Fruit fly (Drosophila melanogaster) whole organism, embryonic: ENCODE data around the gene CG8673.

Source experiments
- Ada2b ChIP-seq: fragments of 200-800 bp; sonication (Bioruptor generic); IDR thresholded peaks from 2 replicates; pipeline ENCODE4 v1.3.6; 2022; ENCODE audit warnings: missing biosample characterization, missing genetic modification characterization
- Asciz ChIP-seq: fragments of 200-800 bp; sonication (Bioruptor generic); optimal IDR thresholded peaks from 2 replicates; lab custom pipeline; 2017; ENCODE audit warnings: missing biosample characterization, mild to moderate bottlenecking, missing genetic modification characterization, missing genetic modification reagents
- CG10267 ChIP-seq: fragments of 200-800 bp; sonication (Bioruptor generic); optimal IDR thresholded peaks from 2 replicates; lab custom pipeline; 2018; ENCODE audit warnings: missing biosample characterization, mild to moderate bottlenecking, missing genetic modification characterization, moderate library complexity
- CG10431 ChIP-seq: fragments of 200-800 bp; sonication (Bioruptor generic); optimal IDR thresholded peaks from 3 replicates; lab custom pipeline; 2018; ENCODE audit warnings: missing biosample characterization, mild to moderate bottlenecking, missing genetic modification characterization
- CG10979 ChIP-seq: fragments of 200-800 bp; sonication (Bioruptor generic); optimal IDR thresholded peaks from 2 replicates; lab custom pipeline; 2018; ENCODE audit warnings: missing biosample characterization, mild to moderate bottlenecking, missing genetic modification characterization, moderate library complexity
- CG11456 ChIP-seq: fragments of 200-800 bp; sonication (Bioruptor generic); IDR thresholded peaks from 3 replicates; pipeline ENCODE4 v1.3.6; 2022; ENCODE audit warnings: missing biosample characterization, missing genetic modification characterization
- CG12659 ChIP-seq: fragments of 200-800 bp; sonication (Bioruptor generic); optimal IDR thresholded peaks from 3 replicates; lab custom pipeline; 2017; ENCODE audit warnings: mild to moderate bottlenecking, missing biosample characterization, missing genetic modification reagents, missing genetic modification characterization
- CG15011 ChIP-seq: fragments of 200-800 bp; sonication (Bioruptor generic); optimal IDR thresholded peaks from 3 replicates; lab custom pipeline; 2018; ENCODE audit warnings: missing biosample characterization, mild to moderate bottlenecking, missing genetic modification characterization
- CG1529 ChIP-seq: fragments of 200-800 bp; sonication (Bioruptor generic); optimal IDR thresholded peaks from 3 replicates; lab custom pipeline; 2018; ENCODE audit warnings: missing biosample characterization, missing genetic modification characterization
- CG1647 ChIP-seq: fragments of 200-800 bp; sonication (Bioruptor generic); optimal IDR thresholded peaks from 3 replicates; lab custom pipeline; 2016; ENCODE audit warnings: missing biosample characterization, missing genetic modification characterization
- CG17328 ChIP-seq: fragments of 200-800 bp; sonication (Bioruptor generic); IDR thresholded peaks from 2 replicates; pipeline ENCODE4 v1.3.6; 2022; ENCODE audit warnings: missing biosample characterization, missing genetic modification characterization
- CG17359 ChIP-seq: fragments of 200-800 bp; sonication (Bioruptor generic); optimal IDR thresholded peaks from 3 replicates; lab custom pipeline; 2018; ENCODE audit warnings: missing biosample characterization, mild to moderate bottlenecking, missing genetic modification characterization, moderate library complexity
- CG2116 ChIP-seq: fragments of 200-800 bp; sonication (Bioruptor generic); optimal IDR thresholded peaks from 3 replicates; lab custom pipeline; 2018; ENCODE audit warnings: missing biosample characterization, mild to moderate bottlenecking, missing genetic modification characterization
- CG3065 ChIP-seq: fragments of 200-800 bp; sonication (Bioruptor generic); optimal IDR thresholded peaks from 2 replicates; lab custom pipeline; 2016; ENCODE audit warnings: missing biosample characterization, missing genetic modification characterization
- CG34376 ChIP-seq: fragments of 200-800 bp; sonication (Bioruptor generic); optimal IDR thresholded peaks from 2 replicates; lab custom pipeline; 2018; ENCODE audit warnings: missing biosample characterization, mild to moderate bottlenecking, missing genetic modification characterization
- CG4617 ChIP-seq: fragments of 200-800 bp; sonication (Bioruptor generic); optimal IDR thresholded peaks from 3 replicates; lab custom pipeline; 2016; ENCODE audit warnings: missing biosample characterization, missing genetic modification characterization, borderline replicate concordance
- CG6791 ChIP-seq: fragments of 200-800 bp; sonication (Bioruptor generic); IDR thresholded peaks from 3 replicates; pipeline ENCODE4 v1.3.6; 2022; ENCODE audit warnings: missing biosample characterization, missing genetic modification characterization; ENCODE audit not compliant: partially characterized antibody
- CG7987 ChIP-seq: fragments of 200-800 bp; sonication (Bioruptor generic); optimal IDR thresholded peaks from 2 replicates; lab custom pipeline; 2018; ENCODE audit warnings: missing biosample characterization, mild to moderate bottlenecking, missing genetic modification characterization, moderate library complexity
- CG8281 ChIP-seq: fragments of 200-800 bp; sonication (Bioruptor generic); optimal IDR thresholded peaks from 2 replicates; lab custom pipeline; 2018; ENCODE audit warnings: missing biosample characterization, mild to moderate bottlenecking, missing genetic modification characterization, moderate library complexity
- CG8290 ChIP-seq, 3 experiments: fragments of 200-800 bp; sonication (Bioruptor generic); optimal IDR thresholded peaks; 2 replicates each; lab custom pipeline; 2016 to 2019; ENCODE audit warnings: missing biosample characterization in 3 of 3, missing genetic modification characterization in 3 of 3, mild to moderate bottlenecking in 2 of 3, moderate library complexity in 1 of 3
- CG8359 ChIP-seq: fragments of 200-800 bp; sonication (Bioruptor generic); optimal IDR thresholded peaks from 2 replicates; lab custom pipeline; 2017; ENCODE audit warnings: missing biosample characterization, mild to moderate bottlenecking, missing genetic modification characterization, borderline replicate concordance
- CG9876 ChIP-seq: fragments of 200-800 bp; sonication (Bioruptor generic); optimal IDR thresholded peaks from 2 replicates; lab custom pipeline; 2016; ENCODE audit warnings: missing biosample characterization, missing genetic modification characterization
- D19B ChIP-seq: fragments of 200-800 bp; sonication (Bioruptor generic); optimal IDR thresholded peaks from 2 replicates; lab custom pipeline; 2017; ENCODE audit warnings: missing biosample characterization, mild to moderate bottlenecking, missing genetic modification characterization
- Deaf1 ChIP-seq: fragments of 200-800 bp; optimal IDR thresholded peaks from 3 replicates; lab custom pipeline; 2019; ENCODE audit warnings: missing biosample characterization, mild to moderate bottlenecking, missing genetic modification characterization, moderate library complexity
- Dll ChIP-seq: fragments of 200-800 bp; sonication (Bioruptor generic); IDR thresholded peaks from 4 replicates; pipeline ENCODE4 v1.3.6; 2022; ENCODE audit warnings: missing biosample characterization, missing genetic modification characterization; ENCODE audit not compliant: partially characterized antibody
- HLHmδ ChIP-seq: fragments of 200-800 bp; sonication (Bioruptor generic); optimal IDR thresholded peaks from 2 replicates; lab custom pipeline; 2018; ENCODE audit warnings: missing biosample characterization, mild to moderate bottlenecking, missing genetic modification characterization, moderate library complexity
- Hsf ChIP-seq: fragments of 200-800 bp; sonication (Bioruptor generic); optimal IDR thresholded peaks from 3 replicates; lab custom pipeline; 2016; ENCODE audit warnings: missing biosample characterization, missing genetic modification characterization
- MTF-1 ChIP-seq: fragments of 200-800 bp; sonication (Bioruptor generic); optimal IDR thresholded peaks from 2 replicates; lab custom pipeline; 2018; ENCODE audit warnings: missing biosample characterization, mild to moderate bottlenecking, missing genetic modification characterization, borderline replicate concordance
- Pdp1 ChIP-seq, 2 experiments: fragments of 200-800 bp; sonication (Bioruptor generic); optimal IDR thresholded peaks; 3 replicates each; lab custom pipeline; 2016; ENCODE audit warnings: missing biosample characterization in 2 of 2, missing genetic modification characterization in 2 of 2, mild to moderate bottlenecking in 1 of 2, moderate library complexity in 1 of 2
- ap ChIP-seq: fragments of 200-800 bp; sonication (Bioruptor generic); IDR thresholded peaks from 2 replicates; pipeline ENCODE4 v1.3.6; 2022; ENCODE audit warnings: missing biosample characterization, missing genetic modification characterization
- bowl ChIP-seq: fragments of 200-800 bp; sonication (Bioruptor generic); IDR thresholded peaks from 2 replicates; pipeline ENCODE4 v1.3.6; 2022; ENCODE audit warnings: missing biosample characterization, missing genetic modification characterization
- chm ChIP-seq: fragments of 200-800 bp; sonication (Bioruptor generic); IDR thresholded peaks from 2 replicates; pipeline ENCODE4 v1.3.6; 2022; ENCODE audit warnings: missing biosample characterization, missing genetic modification characterization
- dmrt11E ChIP-seq: fragments of 200-800 bp; sonication (Bioruptor generic); optimal IDR thresholded peaks from 3 replicates; lab custom pipeline; 2018; ENCODE audit warnings: missing biosample characterization, mild to moderate bottlenecking, missing genetic modification characterization, moderate library complexity
- dysf ChIP-seq: fragments of 200-800 bp; sonication (Bioruptor generic); IDR thresholded peaks from 3 replicates; pipeline ENCODE4 v1.3.6; 2022; ENCODE audit warnings: missing biosample characterization, missing genetic modification characterization
- fd102C ChIP-seq: fragments of 200-800 bp; sonication (Bioruptor generic); optimal IDR thresholded peaks from 2 replicates; lab custom pipeline; 2018; ENCODE audit warnings: missing biosample characterization, mild to moderate bottlenecking, missing genetic modification characterization, moderate library complexity
- fd64A ChIP-seq: fragments of 200-800 bp; sonication (Bioruptor generic); optimal IDR thresholded peaks from 3 replicates; lab custom pipeline; 2018; ENCODE audit warnings: missing biosample characterization, mild to moderate bottlenecking, missing genetic modification characterization
- fd96Cb ChIP-seq: fragments of 200-800 bp; sonication (Bioruptor generic); optimal IDR thresholded peaks from 2 replicates; lab custom pipeline; 2018; ENCODE audit warnings: missing biosample characterization, mild to moderate bottlenecking, missing genetic modification characterization, moderate library complexity
- gcm ChIP-seq: fragments of 200-800 bp; sonication (Bioruptor generic); optimal IDR thresholded peaks from 2 replicates; lab custom pipeline; 2019; ENCODE audit warnings: missing biosample characterization, mild to moderate bottlenecking, missing genetic modification characterization, moderate library complexity
- gem ChIP-seq: fragments of 200-800 bp; sonication (Bioruptor generic); optimal IDR thresholded peaks from 2 replicates; lab custom pipeline; 2019; ENCODE audit warnings: missing biosample characterization, mild to moderate bottlenecking, missing genetic modification characterization, moderate library complexity
- gt ChIP-seq: fragments of 200-800 bp; sonication (Bioruptor generic); IDR thresholded peaks from 2 replicates; pipeline ENCODE4 v1.3.6; 2022; ENCODE audit warnings: missing biosample characterization, missing genetic modification characterization
- otp ChIP-seq: fragments of 200-800 bp; sonication (Bioruptor generic); IDR thresholded peaks from 3 replicates; pipeline ENCODE4, ENCODE4 v1.3.6; 2022; ENCODE audit warnings: missing biosample characterization, missing genetic modification characterization
- pum ChIP-seq: fragments of 200-800 bp; sonication (Bioruptor generic); optimal IDR thresholded peaks from 2 replicates; lab custom pipeline; 2016; ENCODE audit warnings: missing biosample characterization, missing genetic modification characterization
- sc ChIP-seq, 3 experiments: fragments of >200 bp in 2 of 3; fragments of 200-800 bp in 1 of 3; sonication (Bioruptor generic) in 1 of 3; optimal IDR thresholded peaks; 2 replicates in 2 of 3; 3 replicates in 1 of 3; lab custom pipeline; 2017; ENCODE audit warnings: mild to moderate bottlenecking in 1 of 3, missing biosample characterization in 1 of 3, missing genetic modification characterization in 1 of 3, missing genetic modification reagents in 1 of 3
- slou ChIP-seq: fragments of 200-800 bp; sonication (Bioruptor generic); optimal IDR thresholded peaks from 3 replicates; lab custom pipeline; 2016; ENCODE audit warnings: missing biosample characterization, missing genetic modification characterization
- so ChIP-seq: fragments of 200-800 bp; sonication (Bioruptor generic); IDR thresholded peaks from 3 replicates; pipeline ENCODE4 v1.3.6; 2022; ENCODE audit warnings: missing biosample characterization, missing genetic modification characterization
- sug ChIP-seq: fragments of 200-800 bp; optimal IDR thresholded peaks from 2 replicates; lab custom pipeline; 2019; ENCODE audit warnings: missing biosample characterization, mild to moderate bottlenecking, missing genetic modification characterization, moderate library complexity

Gene CG8673

DNA sequence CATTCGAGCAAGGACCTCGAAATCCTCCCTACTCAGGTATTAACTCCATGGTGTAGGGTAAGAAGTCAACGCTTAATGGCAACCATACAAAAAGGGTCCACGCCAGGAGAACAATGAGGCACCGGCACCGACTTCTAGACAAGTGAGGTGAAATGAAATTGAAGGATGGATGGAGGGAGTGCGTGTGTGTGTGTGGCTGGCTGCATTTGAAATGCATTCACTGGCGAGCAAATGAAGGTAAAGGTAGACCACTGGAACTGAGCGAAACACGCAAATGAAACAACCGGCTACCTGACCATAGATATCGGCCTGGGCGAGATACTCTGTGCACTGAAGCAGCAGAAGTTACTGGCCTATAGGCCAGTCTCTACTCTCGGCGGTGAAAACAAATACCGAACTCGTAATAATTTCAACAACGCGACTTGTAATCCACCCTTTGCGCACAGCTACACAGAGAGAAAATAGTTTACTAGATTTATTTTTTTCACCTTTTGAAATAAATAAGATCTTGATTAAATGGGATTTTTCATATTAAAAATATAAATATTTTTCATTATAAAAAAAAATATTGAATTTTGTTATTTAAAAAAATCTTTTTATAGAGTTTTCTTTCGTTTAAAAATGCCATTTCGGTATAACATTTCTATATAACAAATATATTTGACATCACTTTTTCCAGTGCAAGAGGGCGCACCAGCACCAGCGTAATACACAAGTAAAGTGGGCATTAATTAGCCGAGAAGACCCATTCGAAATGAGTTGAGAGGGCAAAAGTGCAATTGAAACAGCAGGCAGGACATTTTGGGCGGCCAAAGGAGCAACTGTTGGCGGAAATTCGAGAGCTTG lies 42.3 kb upstream of the CG8673 start (continued):
- TF ChIP-seq fd64A (GFP tag; lab: Kevin White, UChicago) (no peak), slou (GFP tag; lab: Kevin White, UChicago) (peak; percentile 7), CG8359 (GFP tag; lab: Kevin White, UChicago) (peak; percentile 64), CG10267 (peak; percentile 85), bowl (GFP tag; lab: Robert Waterston, UW) (0 out of 2 replicates have a peak, but pooled peaks have one; percentile 55), Dll (GFP tag; lab: Robert Waterston, UW) (no peak), Deaf1 (no peak), gt (no peak), CG2116 (GFP tag; lab: Kevin White, UChicago) (peak; percentile 47), fd96Cb (tag; lab: Kevin White, UChicago) (peak; percentile 83), CG15011 (GFP tag; lab: Kevin White, UChicago) (no peak), fd102C (GFP tag; lab: Kevin White, UChicago) (peak; percentile 44), MTF-1 (GFP tag; lab: Kevin White, UChicago) (no peak), CG34376 (GFP tag; lab: Kevin White, UChicago) (no peak), otp (0 out of 3 replicates have a peak, but pooled peaks have one; percentile 18), CG1647 (GFP tag; lab: Kevin White, UChicago) (no peak), CG8281 (tag; lab: Kevin White, UChicago) (peak; percentile 12), CG17359 (peak; percentile 64), CG7987 (no peak), CG10431 (peak; percentile 23), CG12659 (GFP tag; lab: Kevin White, UChicago) (peak; percentile 90), so (GFP tag; lab: Robert Waterston, UW) (peak; percentile 89; the same call in 2 of the 3 replicates), Asciz (GFP tag; lab: Kevin White, UChicago) (peak; percentile 60), gem (tag; lab: Kevin White, UChicago) (peak; percentile 94), Hsf (peak; percentile 61), CG8290 (GFP tag; optimal IDR thresholded peaks at IDR 0.05; lab: Kevin White, UChicago) (peak; percentile 47), CG8290 (tag; optimal IDR thresholded peaks at IDR 0.05; lab: Kevin White, UChicago) (peak in 1 of 2 experiments; percentile 1), CG3065 (GFP tag; lab: Kevin White, UChicago) (peak; percentile 70), gcm (peak; percentile 87), Ada2b (GFP tag; lab: Robert Waterston, UW) (no peak), Pdp1 (GFP tag; optimal IDR thresholded peaks at IDR 0.05; lab: Kevin White, UChicago) (peak in 1 of 2 experiments; percentile 34), sc (optimal IDR thresholded peaks at IDR 0.05; lab: Kevin White, UChicago) (no peak), sc (GFP tag; optimal IDR thresholded peaks at IDR 0.05; lab: Kevin White, UChicago) (peak; percentile 85), D19B (GFP tag; lab: Kevin White, UChicago) (no peak), sug (tag; lab: Kevin White, UChicago) (no peak), CG11456 (GFP tag; lab: Robert Waterston, UW) (peak; percentile 78; the same call in 2 of the 3 replicates), CG6791 (no peak), CG4617 (GFP tag; lab: Kevin White, UChicago) (peak; percentile 8), dmrt11E (tag; lab: Kevin White, UChicago) (peak; percentile 94), ap (GFP tag; lab: Robert Waterston, UW) (peak; percentile 82), CG10979 (tag; lab: Kevin White, UChicago) (peak; percentile 90), dysf (peak; percentile 91), HLHmδ (no peak), pum (peak; percentile 44), CG9876 (GFP tag; lab: Kevin White, UChicago) (no peak), CG1529 (peak; percentile 71), CG17328 (GFP tag; lab: Robert Waterston, UW) (peak; percentile 81), chm (GFP tag; lab: Robert Waterston, UW) (0 out of 2 replicates have a peak, but pooled peaks have one; percentile 5)
